Fruit fly (Drosophila melanogaster): ENCODE measurements around the gene CG3407.

The CG3407 gene

dm6 chr2L:3832249-3832675 is 19.1 kb upstream of the CG3407 start (continued):
- TF ChIP-seq NC2β (GFP tag; optimal IDR thresholded peaks at IDR 0.05) (peak; percentile 98), CG10654 (GFP tag; optimal IDR thresholded peaks at IDR 0.05) (peak; percentile 97), CG3281 (GFP tag; optimal IDR thresholded peaks at IDR 0.05) (peak; percentile 80), E2f2 (GFP tag; IDR thresholded peaks at IDR 0.05) (peak; percentile 76), Aef1 (GFP tag; IDR thresholded peaks at IDR 0.05) (peak; percentile 89), CG9817 (tag; optimal IDR thresholded peaks at IDR 0.05) (peak; percentile 92), D (optimal IDR thresholded peaks at IDR 0.05) (no peak), D (GFP tag; optimal IDR thresholded peaks at IDR 0.05) (peak; percentile 99), CG3163 (GFP tag; optimal IDR thresholded peaks at IDR 0.05) (peak; percentile 77), Trl (optimal IDR thresholded peaks at IDR 0.05) (no peak), Trl (GFP tag; optimal IDR thresholded peaks at IDR 0.05) (peak; percentile 97), pho (GFP tag; optimal IDR thresholded peaks at IDR 0.05) (peak; percentile 84), lilli (GFP tag; optimal IDR thresholded peaks at IDR 0.05) (peak; percentile 94), CG16779 (GFP tag; IDR thresholded peaks at IDR 0.05) (peak; percentile 73), HmgD (GFP tag; optimal IDR thresholded peaks at IDR 0.05) (peak; percentile 82), Stat92E (GFP tag; optimal IDR thresholded peaks at IDR 0.05) (peak in 1 of 3 experiments; percentile 97), Mes4 (GFP tag; optimal IDR thresholded peaks at IDR 0.05) (peak; percentile 97), CG16815 (GFP tag; optimal IDR thresholded peaks at IDR 0.05) (peak; percentile 97), ato (GFP tag; IDR thresholded peaks at IDR 0.05; ENCODE audit: partially characterized antibody) (no peak), CG9437 (GFP tag; optimal IDR thresholded peaks at IDR 0.05) (peak; percentile 82), ken (GFP tag; IDR thresholded peaks at IDR 0.05) (peak; percentile 98), sc (optimal IDR thresholded peaks at IDR 0.05) (no peak), sc (GFP tag; optimal IDR thresholded peaks at IDR 0.05) (peak; percentile 98), ind (GFP tag; optimal IDR thresholded peaks at IDR 0.05) (peak; percentile 94), CG16863 (GFP tag; optimal IDR thresholded peaks at IDR 0.05) (peak; percentile 97), ase (GFP tag; IDR thresholded peaks at IDR 0.05) (peak; percentile 94), Ravus (GFP tag; IDR thresholded peaks at IDR 0.05) (peak; percentile 87), lbe (GFP tag; optimal IDR thresholded peaks at IDR 0.05) (no peak), CG10274 (GFP tag; optimal IDR thresholded peaks at IDR 0.05) (peak; percentile 83), kni (GFP tag; optimal IDR thresholded peaks at IDR 0.05) (peak; percentile 85), bbx (GFP tag; IDR thresholded peaks at IDR 0.05; ENCODE audit: partially characterized antibody) (no peak), ap (GFP tag; IDR thresholded peaks at IDR 0.05) (peak; percentile 92), CG10431 (GFP tag; optimal IDR thresholded peaks at IDR 0.05) (peak; percentile 91), CG34224 (GFP tag; IDR thresholded peaks at IDR 0.05; ENCODE audit: partially characterized antibody) (no peak; the same call in 2 of the 3 replicates), CG7839 (tag; optimal IDR thresholded peaks at IDR 0.05) (peak; percentile 97), CG1603 (tag; optimal IDR thresholded peaks at IDR 0.05) (peak; percentile 99), knrl (GFP tag; IDR thresholded peaks at IDR 0.05; ENCODE audit: partially characterized antibody) (no peak), slp2 (GFP tag; optimal IDR thresholded peaks at IDR 0.05) (peak; percentile 99), usp (GFP tag; optimal IDR thresholded peaks at IDR 0.05) (no peak), CG3847 (GFP tag; IDR thresholded peaks at IDR 0.05) (peak; percentile 87), CrebB (tag; optimal IDR thresholded peaks at IDR 0.05) (peak; percentile 94), jing (GFP tag; optimal IDR thresholded peaks at IDR 0.05) (peak; percentile 97), CG12104 (GFP tag; optimal IDR thresholded peaks at IDR 0.05) (peak; percentile 91), Abd-B (GFP tag; optimal IDR thresholded peaks at IDR 0.05) (peak; percentile 96), chm (GFP tag; IDR thresholded peaks at IDR 0.05) (peak; percentile 99), CG2129 (GFP tag; IDR thresholded peaks at IDR 0.05; ENCODE audit: partially characterized antibody) (no peak), eve (GFP tag; optimal IDR thresholded peaks at IDR 0.05) (peak; percentile 80 to 97), Dip3 (GFP tag; optimal IDR thresholded peaks at IDR 0.05) (peak; percentile 74), Hmr (GFP tag; optimal IDR thresholded peaks at IDR 0.05) (peak; percentile 89), CG34422 (GFP tag; IDR thresholded peaks at IDR 0.05) (peak; percentile 97), CG6654 (GFP tag; optimal IDR thresholded peaks at IDR 0.05) (peak; percentile 91), CG14667 (GFP tag; IDR thresholded peaks at IDR 0.05) (peak; percentile 91)

All from whole organism, embryonic.